Worm (Caenorhabditis elegans) whole organism, young adult: ENCODE data around the gene Y56A3A.41.

Experiments used
- B0019.2 ChIP-seq: fragments of 200-800 bp; sonication (Bioruptor generic); conservative IDR thresholded peaks from 2 replicates; pipeline ENCODE4 v1.3.6; 2022; ENCODE audit warnings: missing genetic modification reagents, missing genetic modification characterization, missing compliant biosample characterization
- B0261.1 ChIP-seq: sonication (generic microtip); optimal IDR thresholded peaks from 2 replicates; lab custom pipeline; 2016; ENCODE audit warnings: mild to moderate bottlenecking, missing genetic modification characterization, moderate library complexity, missing compliant biosample characterization
- C17E4.6 ChIP-seq: fragments of 200-800 bp; sonication (Bioruptor generic); IDR thresholded peaks from 2 replicates; pipeline ENCODE4 v1.3.6; 2022; ENCODE audit warnings: missing genetic modification reagents, missing genetic modification characterization, missing compliant biosample characterization
- D2030.7 ChIP-seq: fragments of 200-800 bp; sonication (Bioruptor generic); IDR thresholded peaks from 2 replicates; pipeline ENCODE4 v1.3.6; 2022; ENCODE audit warnings: missing genetic modification reagents, missing genetic modification characterization, missing compliant biosample characterization
- F10E7.11 ChIP-seq: sonication (generic microtip); optimal IDR thresholded peaks from 2 replicates; lab custom pipeline; 2017; ENCODE audit warnings: mild to moderate bottlenecking, missing genetic modification characterization, moderate library complexity, missing compliant biosample characterization
- F23B12.7 ChIP-seq: sonication (generic microtip); optimal IDR thresholded peaks from 2 replicates; lab custom pipeline; 2017; ENCODE audit warnings: missing genetic modification characterization, mild to moderate bottlenecking, missing compliant biosample characterization, antibody characterized with exemption, moderate library complexity; ENCODE audit not compliant: insufficient read depth
- F33H1.4 ChIP-seq: fragments of 200-800 bp; sonication (Bioruptor generic); IDR thresholded peaks from 2 replicates; pipeline ENCODE4 v1.3.6; 2022; ENCODE audit warnings: missing genetic modification reagents, missing genetic modification characterization, missing compliant biosample characterization
- Y53G8AR.9 ChIP-seq: fragments of 200-800 bp; sonication (Bioruptor generic); conservative IDR thresholded peaks from 2 replicates; pipeline ENCODE4 v1.3.6; 2022; ENCODE audit warnings: missing genetic modification reagents, missing genetic modification characterization, missing compliant biosample characterization
- Y67H2A.10 ChIP-seq: fragments of 200-800 bp; sonication (Bioruptor generic); conservative IDR thresholded peaks from 2 replicates; pipeline ENCODE4 v1.3.6; 2022; ENCODE audit warnings: missing genetic modification reagents, missing genetic modification characterization, missing compliant biosample characterization
- ccch-3 ChIP-seq: fragments of 200-800 bp; sonication (Bioruptor generic); optimal IDR thresholded peaks from 2 replicates; lab custom pipeline; 2018; ENCODE audit warnings: mild to moderate bottlenecking, missing genetic modification characterization, missing compliant biosample characterization
- cebp-1 ChIP-seq, 2 experiments: fragments of 200-800 bp in 1 of 2; sonication (Bioruptor generic) in 1 of 2; sonication (generic microtip) in 1 of 2; IDR thresholded peaks in 1 of 2; optimal IDR thresholded peaks in 1 of 2; 2 replicates each; pipeline versions ENCODE4 v1.3.6 to Lab custom; 2017 to 2022; ENCODE audit warnings: missing compliant biosample characterization in 2 of 2, missing genetic modification characterization in 2 of 2, mild to moderate bottlenecking in 1 of 2, missing genetic modification reagents in 1 of 2, moderate library complexity in 1 of 2
- ceh-100 ChIP-seq: fragments of 200-800 bp; sonication (Bioruptor generic); IDR thresholded peaks from 2 replicates; pipeline ENCODE4 v1.3.6; 2022; ENCODE audit warnings: missing genetic modification reagents, missing genetic modification characterization, missing compliant biosample characterization
- ceh-40 ChIP-seq: fragments of 200-800 bp; sonication (Bioruptor generic); IDR thresholded peaks from 2 replicates; pipeline ENCODE4 v1.3.6; 2022; ENCODE audit warnings: missing genetic modification characterization, missing compliant biosample characterization
- dox-1 ChIP-seq: fragments of 200-800 bp; sonication (Bioruptor generic); IDR thresholded peaks from 2 replicates; pipeline ENCODE4 v1.3.6; 2022; ENCODE audit warnings: missing genetic modification reagents, missing genetic modification characterization, missing compliant biosample characterization
- egl-18 ChIP-seq: fragments of 200-800 bp; sonication (Bioruptor generic); IDR thresholded peaks from 2 replicates; pipeline ENCODE4 v1.3.6; 2022; ENCODE audit warnings: missing genetic modification reagents, missing genetic modification characterization, missing compliant biosample characterization
- ekl-4 ChIP-seq: fragments of 200-800 bp; sonication (Bioruptor generic); IDR thresholded peaks from 2 replicates; pipeline ENCODE4 v1.3.6; 2022; ENCODE audit warnings: missing genetic modification reagents, missing genetic modification characterization, missing compliant biosample characterization
- gei-17 ChIP-seq: fragments of 200-800 bp; sonication (Bioruptor generic); optimal IDR thresholded peaks from 2 replicates; lab custom pipeline; 2018; ENCODE audit warnings: mild to moderate bottlenecking, missing genetic modification characterization, missing compliant biosample characterization
- hmg-1.2 ChIP-seq: fragments of 200-800 bp; sonication (Bioruptor generic); IDR thresholded peaks from 2 replicates; pipeline ENCODE4 v1.3.6; 2022; ENCODE audit warnings: missing genetic modification reagents, missing genetic modification characterization, missing compliant biosample characterization
- lag-1 ChIP-seq: fragments of 200-800 bp; sonication (Bioruptor generic); IDR thresholded peaks from 2 replicates; pipeline ENCODE4 v1.3.6; 2022; ENCODE audit warnings: missing genetic modification reagents, missing genetic modification characterization, missing compliant biosample characterization
- let-607 ChIP-seq, 2 experiments: fragments of 200-800 bp in 1 of 2; sonication (Bioruptor generic) in 1 of 2; sonication (generic microtip) in 1 of 2; optimal IDR thresholded peaks; 2 replicates each; lab custom pipeline; 2016 to 2018; ENCODE audit warnings: mild to moderate bottlenecking in 2 of 2, missing compliant biosample characterization in 2 of 2, missing genetic modification characterization in 2 of 2, moderate library complexity in 2 of 2, missing genotype in 1 of 2
- lin-35 ChIP-seq, 3 experiments: fragments of 150-350 bp in 2 of 3; sonication (generic microtip) in 1 of 3; optimal IDR thresholded peaks; 2 replicates each; lab custom pipeline; 2014 to 2018; ENCODE audit warnings: missing biosample characterization in 3 of 3, missing genetic modification characterization in 3 of 3, missing genetic modification reagents in 3 of 3
- lin-40 ChIP-seq: sonication (generic microtip); optimal IDR thresholded peaks from 2 replicates; lab custom pipeline; 2016; ENCODE audit warnings: missing genetic modification characterization, mild to moderate bottlenecking, missing compliant biosample characterization, missing genotype, missing genetic modification reagents
- lir-1 ChIP-seq: fragments of 200-800 bp; sonication (Bioruptor generic); conservative IDR thresholded peaks from 2 replicates; pipeline ENCODE4 v1.3.6; 2022; ENCODE audit warnings: missing genetic modification reagents, missing genetic modification characterization, missing compliant biosample characterization
- lsl-1 ChIP-seq: fragments of 200-800 bp; sonication (Bioruptor generic); optimal IDR thresholded peaks from 2 replicates; lab custom pipeline; 2018; ENCODE audit warnings: mild to moderate bottlenecking, missing genetic modification characterization, moderate library complexity, missing compliant biosample characterization
- lsy-27 ChIP-seq: sonication (generic microtip); optimal IDR thresholded peaks from 2 replicates; lab custom pipeline; 2017; ENCODE audit warnings: missing genetic modification characterization, mild to moderate bottlenecking, missing compliant biosample characterization, antibody characterized with exemption, missing genotype, borderline replicate concordance; ENCODE audit not compliant: insufficient read depth
- madf-10 ChIP-seq: sonication (generic microtip); optimal IDR thresholded peaks from 2 replicates; lab custom pipeline; 2016; ENCODE audit warnings: mild to moderate bottlenecking, missing genetic modification characterization, missing compliant biosample characterization
- madf-3 ChIP-seq: fragments of 200-800 bp; sonication (Bioruptor generic); IDR thresholded peaks from 2 replicates; pipeline ENCODE4 v1.3.6; 2022; ENCODE audit warnings: missing genetic modification reagents, missing genetic modification characterization, missing compliant biosample characterization
- madf-6 ChIP-seq: fragments of 200-800 bp; sonication (Bioruptor generic); IDR thresholded peaks from 2 replicates; pipeline ENCODE4 v1.3.6; 2022; ENCODE audit warnings: missing genetic modification reagents, missing genetic modification characterization, missing compliant biosample characterization
- mcd-1 ChIP-seq: fragments of 200-800 bp; sonication (Bioruptor generic); IDR thresholded peaks from 2 replicates; pipeline ENCODE4 v1.3.6; 2022; ENCODE audit warnings: missing genetic modification reagents, missing genetic modification characterization, missing compliant biosample characterization
- mes-4 ChIP-seq: sonication (generic microtip); optimal IDR thresholded peaks from 2 replicates; lab custom pipeline; 2016; ENCODE audit warnings: missing genotype, missing genetic modification characterization, missing compliant biosample characterization
- nhr-120 ChIP-seq: fragments of 200-800 bp; sonication (Bioruptor generic); IDR thresholded peaks from 2 replicates; pipeline ENCODE4 v1.3.6; 2022; ENCODE audit warnings: missing genetic modification characterization, missing compliant biosample characterization
- nhr-80 ChIP-seq: sonication (generic microtip); optimal IDR thresholded peaks from 2 replicates; lab custom pipeline; 2016; ENCODE audit warnings: missing genetic modification characterization, missing compliant biosample characterization
- nhr-90 ChIP-seq: sonication (generic microtip); optimal IDR thresholded peaks from 2 replicates; lab custom pipeline; 2016; ENCODE audit warnings: missing genotype, mild to moderate bottlenecking, missing genetic modification characterization, missing compliant biosample characterization
- pha-4 ChIP-seq: fragments of 150-350 bp; sonication (generic microtip); optimal IDR thresholded peaks from 2 replicates; lab custom pipeline; 2014; ENCODE audit warnings: missing biosample characterization, missing genetic modification reagents, missing genetic modification characterization
- snpc-1.3 ChIP-seq: sonication (generic microtip); optimal IDR thresholded peaks from 2 replicates; lab custom pipeline; 2017; ENCODE audit warnings: missing genetic modification characterization, mild to moderate bottlenecking, missing compliant biosample characterization, antibody characterized with exemption, moderate library complexity, missing genotype, missing genetic modification reagents; ENCODE audit not compliant: insufficient read depth
- snpc-3.4 ChIP-seq: sonication (generic microtip); optimal IDR thresholded peaks from 2 replicates; lab custom pipeline; 2017; ENCODE audit warnings: missing genetic modification characterization, mild to moderate bottlenecking, missing compliant biosample characterization, antibody characterized with exemption, moderate library complexity, missing genotype, missing genetic modification reagents
- somi-1 ChIP-seq: fragments of 200-800 bp; sonication (Bioruptor generic); optimal IDR thresholded peaks from 2 replicates; lab custom pipeline; 2018; ENCODE audit warnings: mild to moderate bottlenecking, missing genetic modification characterization, missing compliant biosample characterization
- sptf-2 ChIP-seq: fragments of 200-800 bp; sonication (Bioruptor generic); optimal IDR thresholded peaks from 2 replicates; lab custom pipeline; 2018; ENCODE audit warnings: mild to moderate bottlenecking, missing genetic modification characterization, missing compliant biosample characterization
- tbp1 ChIP-seq: fragments of 200-800 bp; sonication (Bioruptor generic); optimal IDR thresholded peaks from 2 replicates; lab custom pipeline; 2018; ENCODE audit warnings: mild to moderate bottlenecking, missing genetic modification characterization, missing compliant biosample characterization
- tbx-9 ChIP-seq: sonication (generic microtip); optimal IDR thresholded peaks from 2 replicates; lab custom pipeline; 2016; ENCODE audit warnings: borderline replicate concordance, missing genetic modification characterization, inconsistent platforms, missing compliant biosample characterization
- tlf-1 ChIP-seq: fragments of 200-800 bp; sonication (Bioruptor generic); optimal IDR thresholded peaks from 2 replicates; lab custom pipeline; 2018; ENCODE audit warnings: mild to moderate bottlenecking, missing genetic modification characterization, missing compliant biosample characterization
- unc-130 ChIP-seq: sonication (generic microtip); optimal IDR thresholded peaks from 2 replicates; lab custom pipeline; 2016; ENCODE audit warnings: missing genetic modification reagents, missing genetic modification characterization, missing compliant biosample characterization
- ztf-3 ChIP-seq: fragments of 200-800 bp; sonication (Bioruptor generic); optimal IDR thresholded peaks from 2 replicates; lab custom pipeline; 2018; ENCODE audit warnings: mild to moderate bottlenecking, missing genetic modification characterization, missing compliant biosample characterization

Y56A3A.41 gene

ce11 chrIII:11921658-11922098, 28.8 kb upstream of the Y56A3A.41 start, which contains the start of gene Y56A3A.22 (continued):
- TF ChIP-seq lsy-27 (tag; lab: Kevin White, UChicago) (no peak), mcd-1 (GFP tag; lab: Robert Waterston, UW) (peak; percentile 46), nhr-120 (GFP tag; lab: Robert Waterston, UW) (0 out of 2 replicates have a peak, but pooled peaks have one; percentile 58), tlf-1 (GFP tag; lab: Kevin White, UChicago) (peak; percentile 71), C17E4.6 (GFP tag; lab: Robert Waterston, UW) (0 out of 2 replicates have a peak, but pooled peaks have one; percentile 50), unc-130 (GFP tag; lab: Kevin White, UChicago) (no peak), somi-1 (GFP tag; lab: Kevin White, UChicago) (peak; percentile 15), snpc-1.3 (tag; lab: Kevin White, UChicago) (peak; percentile 32), D2030.7 (GFP tag; lab: Robert Waterston, UW) (0 out of 2 replicates have a peak, but pooled peaks have one; percentile 38), tbp1 (GFP tag; lab: Kevin White, UChicago) (peak; percentile 28), gei-17 (peak; percentile 31), F10E7.11 (tag; lab: Kevin White, UChicago) (peak; percentile 20), tbx-9 (tag; lab: Kevin White, UChicago) (peak; percentile 56), madf-3 (GFP tag; lab: Robert Waterston, UW) (no peak; the same call in 1 of the 2 replicates), nhr-80 (tag; lab: Kevin White, UChicago) (no peak), egl-18 (no peak), cebp-1 (GFP tag; IDR thresholded peaks at IDR 0.05; lab: Robert Waterston, UW) (no peak), cebp-1 (tag; optimal IDR thresholded peaks at IDR 0.05; lab: Kevin White, UChicago) (peak; percentile 43), ceh-100 (GFP tag; lab: Robert Waterston, UW) (0 out of 2 replicates have a peak, but pooled peaks have one; percentile 26), lsl-1 (no peak), nhr-90 (tag; lab: Kevin White, UChicago) (no peak), Y67H2A.10 (GFP tag; lab: Robert Waterston, UW) (no peak), lag-1 (GFP tag; lab: Robert Waterston, UW) (no peak), B0019.2 (GFP tag; lab: Robert Waterston, UW) (no peak), mes-4 (no peak), madf-6 (GFP tag; lab: Robert Waterston, UW) (peak; percentile 50), ztf-3 (peak; percentile 72), madf-10 (peak; percentile 43), ccch-3 (GFP tag; lab: Kevin White, UChicago) (no peak), hmg-1.2 (0 out of 2 replicates have a peak, but pooled peaks have one; percentile 18)

ce11 chrIII:11920187-11920785, 27.4 kb upstream of the Y56A3A.41 start, which contains the start of the genes ccf-1 and trap-4:
Gene ccf-1, minus strand, starts transcription at chrIII:11920237.
Gene trap-4, plus strand, starts transcription at chrIII:11920735.
- peak; percentile 5 for TF ChIP-seq snpc-3.4 (tag; lab: Kevin White, UChicago)
- TF ChIP-seq ceh-40 (GFP tag; lab: Robert Waterston, UW) = no peak
- peak; percentile 48; the same call in 1 of the 2 replicates for TF ChIP-seq dox-1 (GFP tag; lab: Robert Waterston, UW)
- peak; percentile 99 for TF ChIP-seq let-607 (tag; optimal IDR thresholded peaks at IDR 0.05; lab: Kevin White, UChicago)
- TF ChIP-seq sptf-2 (GFP tag; lab: Kevin White, UChicago) = no peak
- TF ChIP-seq mes-4 = no peak
- TF ChIP-seq cebp-1 (GFP tag; IDR thresholded peaks at IDR 0.05; lab: Robert Waterston, UW) = no peak
- TF ChIP-seq cebp-1 (tag; optimal IDR thresholded peaks at IDR 0.05; lab: Kevin White, UChicago) = peak; percentile 24
- peak in 1 of 3 experiments; percentile 28 for TF ChIP-seq lin-35 (GFP tag; optimal IDR thresholded peaks at IDR 0.05; lab: Kevin White, UChicago)
- TF ChIP-seq lin-40 (tag; lab: Kevin White, UChicago) = peak; percentile 26
- TF ChIP-seq B0261.1 = no peak
- peak; percentile 85 for TF ChIP-seq F33H1.4
- peak; percentile 58 for TF ChIP-seq madf-6 (GFP tag; lab: Robert Waterston, UW)
- TF ChIP-seq lir-1 (GFP tag; lab: Robert Waterston, UW) = 0 out of 2 replicates have a peak, but pooled peaks have one; percentile 5
- TF ChIP-seq Y53G8AR.9 = 0 out of 2 replicates have a peak, but pooled peaks have one; percentile 27
- TF ChIP-seq lsl-1 = peak; percentile 19
- TF ChIP-seq mcd-1 (GFP tag; lab: Robert Waterston, UW) = peak; percentile 35; the same call in 1 of the 2 replicates
- peak; percentile 20 for TF ChIP-seq pha-4 (tag; lab: Kevin White, UChicago)
- TF ChIP-seq F23B12.7 (tag; lab: Kevin White, UChicago) = no peak
- TF ChIP-seq nhr-80 (tag; lab: Kevin White, UChicago) = peak; percentile 13
- TF ChIP-seq ekl-4 = 0 out of 2 replicates have a peak, but pooled peaks have one; percentile 1
